Worm (Caenorhabditis elegans) whole organism, L2 larva: ENCODE data around the gene D1022.2.

Source experiments
- C34F6.9 ChIP-seq: fragments of 150-350 bp; optimal IDR thresholded peaks from 2 replicates; lab custom pipeline; 2014; ENCODE audit warnings: missing biosample characterization, missing genetic modification characterization
- F13H6.1 ChIP-seq: sonication (generic microtip); optimal IDR thresholded peaks from 2 replicates; lab custom pipeline; 2016; ENCODE audit warnings: missing genetic modification characterization, missing compliant biosample characterization
- R02D3.7 ChIP-seq: fragments of 150-350 bp; optimal IDR thresholded peaks from 2 replicates; lab custom pipeline; 2014; ENCODE audit warnings: missing biosample characterization, missing genetic modification characterization
- Y55F3AM.14 ChIP-seq: fragments of 200-800 bp; sonication (Bioruptor generic); optimal IDR thresholded peaks from 2 replicates; lab custom pipeline; 2018; ENCODE audit warnings: mild to moderate bottlenecking, missing genetic modification characterization, missing compliant biosample characterization
- aly-2 ChIP-seq: fragments of 150-350 bp; optimal IDR thresholded peaks from 2 replicates; lab custom pipeline; 2014; ENCODE audit warnings: missing biosample characterization, missing genetic modification characterization
- blmp-1 ChIP-seq: sonication (generic microtip); optimal IDR thresholded peaks from 2 replicates; lab custom pipeline; 2017; ENCODE audit warnings: missing genetic modification characterization, mild to moderate bottlenecking, missing compliant biosample characterization, antibody characterized with exemption, moderate library complexity; ENCODE audit not compliant: insufficient read depth
- ceh-16 ChIP-seq: fragments of 150-350 bp; optimal IDR thresholded peaks from 2 replicates; lab custom pipeline; 2014; ENCODE audit warnings: missing biosample characterization, missing genetic modification characterization
- crh-2 ChIP-seq: sonication (generic microtip); optimal IDR thresholded peaks from 2 replicates; lab custom pipeline; 2017; ENCODE audit warnings: missing biosample characterization, missing genetic modification characterization
- egl-27 ChIP-seq: sonication (generic microtip); optimal IDR thresholded peaks from 3 replicates; lab custom pipeline; 2017; ENCODE audit warnings: missing biosample characterization, missing genetic modification reagents, missing genetic modification characterization
- elt-1 ChIP-seq: fragments of 150-350 bp; optimal IDR thresholded peaks from 2 replicates; lab custom pipeline; 2014; ENCODE audit warnings: missing biosample characterization, missing genetic modification characterization
- fos-1 ChIP-seq: fragments of 150-350 bp; optimal IDR thresholded peaks from 2 replicates; lab custom pipeline; 2014; ENCODE audit warnings: missing biosample characterization, missing genetic modification characterization
- gmeb-1 ChIP-seq: fragments of 150-350 bp; optimal IDR thresholded peaks from 2 replicates; lab custom pipeline; 2014; ENCODE audit warnings: missing biosample characterization, missing genetic modification characterization
- lin-13 ChIP-seq: fragments of 150-350 bp; optimal IDR thresholded peaks from 2 replicates; lab custom pipeline; 2014; ENCODE audit warnings: missing biosample characterization, missing genetic modification reagents, missing genetic modification characterization
- lin-39 ChIP-seq: fragments of 150-350 bp; optimal IDR thresholded peaks from 2 replicates; lab custom pipeline; 2014; ENCODE audit warnings: missing biosample characterization, missing genetic modification reagents, missing genetic modification characterization
- lsy-2 ChIP-seq, 2 experiments: fragments of 150-350 bp in 1 of 2; sonication (generic microtip) in 1 of 2; optimal IDR thresholded peaks; 2 replicates each; lab custom pipeline; 2014 to 2017; ENCODE audit warnings: missing biosample characterization in 2 of 2, missing genetic modification characterization in 2 of 2
- nhr-10 ChIP-seq: sonication (generic microtip); optimal IDR thresholded peaks from 2 replicates; lab custom pipeline; 2017; ENCODE audit warnings: missing biosample characterization, missing genetic modification characterization
- nhr-11 ChIP-seq: fragments of 150-350 bp; optimal IDR thresholded peaks from 2 replicates; lab custom pipeline; 2014; ENCODE audit warnings: missing biosample characterization, missing genetic modification characterization
- nhr-12 ChIP-seq: fragments of 150-350 bp; optimal IDR thresholded peaks from 2 replicates; lab custom pipeline; 2014; ENCODE audit warnings: missing biosample characterization, missing genetic modification characterization
- nhr-23 ChIP-seq: fragments of 150-350 bp; optimal IDR thresholded peaks from 2 replicates; lab custom pipeline; 2014; ENCODE audit warnings: missing biosample characterization, missing genetic modification reagents, missing genetic modification characterization
- nhr-237 ChIP-seq: fragments of 150-350 bp; optimal IDR thresholded peaks from 2 replicates; lab custom pipeline; 2014; ENCODE audit warnings: missing biosample characterization, missing genetic modification characterization
- nhr-77 ChIP-seq: fragments of 150-350 bp; optimal IDR thresholded peaks from 2 replicates; lab custom pipeline; 2014; ENCODE audit warnings: missing biosample characterization, missing genetic modification characterization
- sem-4 ChIP-seq: fragments of 150-350 bp; optimal IDR thresholded peaks from 2 replicates; lab custom pipeline; 2014; ENCODE audit warnings: missing biosample characterization, missing genetic modification reagents, missing genetic modification characterization
- skn-1 ChIP-seq: sonication (generic microtip); optimal IDR thresholded peaks from 2 replicates; lab custom pipeline; 2017; ENCODE audit warnings: missing biosample characterization, missing genetic modification characterization
- sma-3 ChIP-seq: sonication (generic microtip); optimal IDR thresholded peaks from 2 replicates; lab custom pipeline; 2016; ENCODE audit warnings: missing genetic modification reagents, missing genetic modification characterization, missing compliant biosample characterization
- sma-9 ChIP-seq, 2 experiments: fragments of 150-350 bp in 1 of 2; sonication (generic microtip) in 1 of 2; optimal IDR thresholded peaks; 2 replicates each; lab custom pipeline; 2014 to 2016; ENCODE audit warnings: missing genetic modification characterization in 2 of 2, mild to moderate bottlenecking in 1 of 2, missing biosample characterization in 1 of 2, missing compliant biosample characterization in 1 of 2, missing genetic modification reagents in 1 of 2, moderate library complexity in 1 of 2
- snpc-4 ChIP-seq: fragments of 150-350 bp; optimal IDR thresholded peaks from 2 replicates; lab custom pipeline; 2014; ENCODE audit warnings: missing biosample characterization, missing genetic modification characterization
- unc-39 ChIP-seq: fragments of 150-350 bp; optimal IDR thresholded peaks from 2 replicates; lab custom pipeline; 2014; ENCODE audit warnings: missing biosample characterization, missing genetic modification characterization
- unc-62 ChIP-seq: fragments of 150-350 bp; optimal IDR thresholded peaks from 2 replicates; lab custom pipeline; 2014; ENCODE audit warnings: missing biosample characterization, missing genetic modification reagents, missing genetic modification characterization
- zag-1 ChIP-seq: fragments of 150-350 bp; optimal IDR thresholded peaks from 2 replicates; lab custom pipeline; 2014; ENCODE audit warnings: missing biosample characterization, missing genetic modification characterization
- ztf-1 ChIP-seq: fragments of 200-800 bp; sonication (Bioruptor generic); conservative IDR thresholded peaks from 2 replicates; pipeline ENCODE4 v1.3.6; 2022; ENCODE audit warnings: missing genetic modification characterization, missing compliant biosample characterization
- ztf-4 ChIP-seq: fragments of 150-350 bp; optimal IDR thresholded peaks from 2 replicates; lab custom pipeline; 2014; ENCODE audit warnings: missing biosample characterization, missing genetic modification characterization

D1022.2 gene

DNA sequence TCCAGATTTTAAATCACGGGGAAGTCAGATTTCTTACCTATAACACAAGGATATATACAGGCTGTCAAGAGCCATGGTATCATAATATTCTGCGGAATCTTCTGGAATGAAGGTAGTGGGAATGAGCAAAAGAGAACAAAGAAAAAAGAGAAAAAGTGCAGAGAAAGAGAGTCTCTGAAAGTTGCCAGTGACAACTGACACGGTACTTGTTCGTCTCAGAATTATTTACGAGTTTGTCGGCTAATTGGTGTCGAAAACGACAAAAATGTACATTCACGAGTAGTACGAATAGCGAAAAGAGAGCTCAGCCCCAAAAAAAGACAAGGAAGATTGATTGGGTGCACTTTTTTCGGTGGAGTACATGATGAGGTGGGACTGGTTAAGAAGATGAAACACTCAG, 23.7 kb downstream of the D1022.2 start, which contains the start of gene cah-2:
Gene cah-2, minus strand, starts transcription at position 101 of the 400 bp plus-strand sequence.
- TF ChIP-seq unc-62 (no peak), nhr-77 (tag; lab: Kevin White, UChicago) (no peak), skn-1 (no peak)
- TF ChIP-seq, all 48 proteins: peak for 0

DNA sequence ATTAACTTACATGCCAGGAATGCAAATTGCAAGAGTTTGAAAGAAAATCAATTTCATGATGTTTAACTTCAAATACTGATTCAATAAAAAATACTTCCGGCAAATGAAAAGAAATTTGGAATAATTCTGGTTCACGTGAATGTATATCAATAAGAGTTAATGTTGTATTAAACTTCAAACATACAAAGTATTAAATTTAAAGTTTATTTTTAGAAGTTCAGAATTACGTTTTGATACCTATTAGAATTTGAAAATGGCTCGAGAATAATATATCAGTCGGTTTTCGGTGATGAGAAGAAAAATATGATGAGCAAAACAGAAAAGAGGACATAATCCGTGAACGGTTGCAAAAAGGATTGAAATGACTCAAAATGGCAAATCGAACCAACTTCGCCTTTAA, 30.3 kb downstream of the D1022.2 start, which contains the start of gene D1022.9:
Gene D1022.9, minus strand, starts transcription at position 101 of the 400 bp plus-strand sequence.
- TF ChIP-seq Y55F3AM.14 (GFP tag; lab: Kevin White, UChicago) (no peak), ztf-1 (GFP tag; lab: Robert Waterston, UW) (no peak), blmp-1 (tag; lab: Kevin White, UChicago) (no peak)

DNA sequence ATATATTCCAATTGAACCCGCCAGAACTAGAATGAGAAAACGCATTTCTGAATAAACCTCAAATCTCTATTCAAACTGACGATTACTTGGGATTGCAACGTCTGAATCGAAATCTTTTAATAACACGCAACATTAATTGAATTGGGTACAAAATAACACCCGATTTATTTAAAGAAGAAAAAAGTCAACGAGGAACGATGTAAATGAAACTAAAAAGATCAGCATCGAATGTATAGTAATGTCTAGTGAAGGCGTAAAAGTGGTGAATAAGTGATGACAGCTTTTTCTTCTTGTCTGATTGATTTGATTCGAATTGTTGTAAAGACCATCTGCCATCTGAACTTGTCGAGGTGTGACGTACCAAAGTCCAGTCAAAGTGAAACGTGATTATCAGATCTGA, 34.3 kb downstream of the D1022.2 start, which contains the start of gene nas-23:
Gene nas-23, minus strand, starts transcription at position 101 of the 400 bp plus-strand sequence.
- TF ChIP-seq nhr-11 (tag; lab: Kevin White, UChicago) (no peak), F13H6.1 (tag; lab: Kevin White, UChicago) (no peak), blmp-1 (tag; lab: Kevin White, UChicago) (no peak), fos-1 (no peak), sem-4 (tag; lab: Kevin White, UChicago) (no peak), R02D3.7 (tag; lab: Kevin White, UChicago) (no peak), lin-13 (GFP tag; lab: Kevin White, UChicago) (no peak), nhr-10 (no peak), lin-39 (tag; lab: Kevin White, UChicago) (no peak), nhr-23 (no peak), skn-1 (no peak)
- TF ChIP-seq, all 48 proteins: peak for 0

DNA sequence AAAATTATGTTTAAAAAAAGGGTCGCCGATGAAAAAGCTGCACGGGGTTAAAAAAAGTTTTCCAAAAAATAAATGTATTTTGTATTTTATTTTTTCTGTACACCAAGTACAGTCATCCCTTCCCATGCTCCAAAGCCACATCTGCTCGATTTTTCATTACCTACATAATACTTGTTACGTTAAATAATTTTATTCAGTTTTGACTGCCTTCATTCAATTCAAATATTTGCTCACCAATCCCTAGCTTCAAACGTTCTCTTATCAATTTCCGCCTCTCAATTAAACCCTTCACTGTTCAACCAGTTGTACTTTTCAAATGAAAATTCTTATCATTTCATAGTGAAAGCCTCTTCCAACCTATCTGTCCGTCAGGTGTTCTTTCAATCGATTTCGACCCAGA, 34.9 kb downstream of the D1022.2 start, which contains the start of gene R10H1.1:
Gene R10H1.1, plus strand, starts transcription at position 301 of the 400 bp plus-strand sequence.
- TF ChIP-seq aly-2 (tag; lab: Kevin White, UChicago) = no peak
- TF ChIP-seq sma-9 (GFP tag; optimal IDR thresholded peaks at IDR 0.05; lab: Kevin White, UChicago) = no peak
- no peak for TF ChIP-seq sma-9 (tag; optimal IDR thresholded peaks at IDR 0.05; lab: Kevin White, UChicago)
- no peak for TF ChIP-seq C34F6.9
- no peak for TF ChIP-seq ztf-4
- no peak for TF ChIP-seq unc-39 (tag; lab: Kevin White, UChicago)
- TF ChIP-seq zag-1 (tag; lab: Kevin White, UChicago) = no peak
- no peak for TF ChIP-seq nhr-237 (tag; lab: Kevin White, UChicago)
- TF ChIP-seq elt-1 (tag; lab: Kevin White, UChicago) = no peak
- TF ChIP-seq crh-2 (tag; lab: Kevin White, UChicago) = no peak
- no peak for TF ChIP-seq blmp-1 (tag; lab: Kevin White, UChicago)
- TF ChIP-seq nhr-10 = no peak
- TF ChIP-seq lsy-2 (tag; optimal IDR thresholded peaks at IDR 0.05; lab: Kevin White, UChicago) = no peak
- no peak for TF ChIP-seq skn-1
- no peak for TF ChIP-seq ceh-16 (tag; lab: Kevin White, UChicago)
- TF ChIP-seq sem-4 (tag; lab: Kevin White, UChicago) = no peak
- no peak for TF ChIP-seq F13H6.1 (tag; lab: Kevin White, UChicago)
- TF ChIP-seq ztf-1 (GFP tag; lab: Robert Waterston, UW) = no peak
- TF ChIP-seq nhr-12 (tag; lab: Kevin White, UChicago) = no peak

DNA sequence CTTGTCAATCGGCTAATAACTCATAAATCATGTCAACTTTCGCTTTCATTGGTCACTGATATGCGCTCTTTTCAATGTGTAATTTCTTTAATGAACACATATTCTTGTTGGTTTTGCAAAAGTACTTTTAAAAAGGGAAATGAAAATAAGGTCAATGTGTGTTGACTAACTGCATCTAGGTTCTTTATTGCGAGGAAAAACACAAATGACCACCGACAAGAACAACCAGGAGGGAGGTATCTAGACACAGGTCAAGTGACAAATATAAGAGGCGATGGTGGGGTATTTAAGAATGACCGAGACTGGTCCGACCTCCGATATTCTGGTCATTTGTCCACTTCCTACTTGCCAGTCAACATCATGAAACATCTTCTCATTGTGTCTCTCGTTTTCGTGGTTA, 36.8 kb downstream of the D1022.2 start, which contains the start of gene spi-1:
Gene spi-1, plus strand, starts transcription at position 178 of the 400 bp plus-strand sequence.
- no peak for TF ChIP-seq snpc-4
- TF ChIP-seq blmp-1 (tag; lab: Kevin White, UChicago) = peak; percentile 67

DNA sequence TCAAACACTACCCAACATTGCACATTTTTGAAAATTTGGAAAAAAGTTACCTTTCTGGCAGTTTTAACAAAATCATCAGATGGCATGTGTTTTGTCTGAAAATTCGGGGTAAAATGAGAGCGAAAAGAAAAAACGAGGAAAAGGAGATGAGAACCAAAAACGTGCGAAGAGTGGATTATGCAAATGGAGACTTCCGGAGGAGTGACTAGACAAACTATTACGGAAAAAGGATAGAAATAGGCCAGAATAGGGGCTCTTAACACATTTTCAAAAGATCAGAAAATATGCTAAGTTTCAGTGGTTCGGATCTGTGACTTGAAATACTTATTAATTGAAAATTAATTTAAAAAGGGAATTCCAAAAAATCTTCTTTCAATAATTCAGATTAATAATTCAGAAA, 40.1 kb downstream of the D1022.2 start, which contains the start of gene srab-14:
Gene srab-14, minus strand, starts transcription at position 101 of the 400 bp plus-strand sequence.
- TF ChIP-seq blmp-1 (tag; lab: Kevin White, UChicago) = no peak
- no peak for TF ChIP-seq egl-27 (tag; lab: Kevin White, UChicago)
- TF ChIP-seq C34F6.9 = no peak
- no peak for TF ChIP-seq sma-3 (GFP tag; lab: Kevin White, UChicago)
- TF ChIP-seq F13H6.1 (tag; lab: Kevin White, UChicago) = no peak
- TF ChIP-seq nhr-10 = no peak
- TF ChIP-seq gmeb-1 = no peak
- TF ChIP-seq crh-2 (tag; lab: Kevin White, UChicago) = no peak
- no peak for TF ChIP-seq snpc-4
- no peak for TF ChIP-seq elt-1 (tag; lab: Kevin White, UChicago)
- no peak for TF ChIP-seq R02D3.7 (tag; lab: Kevin White, UChicago)
- no peak for TF ChIP-seq lin-39 (tag; lab: Kevin White, UChicago)
